Fruit fly (Drosophila melanogaster): ENCODE data around the gene yellow-e.
A peak's percentile ranks its signal among the peaks of the same experiment; 100 is the strongest.

The yellow-e gene

DNA sequence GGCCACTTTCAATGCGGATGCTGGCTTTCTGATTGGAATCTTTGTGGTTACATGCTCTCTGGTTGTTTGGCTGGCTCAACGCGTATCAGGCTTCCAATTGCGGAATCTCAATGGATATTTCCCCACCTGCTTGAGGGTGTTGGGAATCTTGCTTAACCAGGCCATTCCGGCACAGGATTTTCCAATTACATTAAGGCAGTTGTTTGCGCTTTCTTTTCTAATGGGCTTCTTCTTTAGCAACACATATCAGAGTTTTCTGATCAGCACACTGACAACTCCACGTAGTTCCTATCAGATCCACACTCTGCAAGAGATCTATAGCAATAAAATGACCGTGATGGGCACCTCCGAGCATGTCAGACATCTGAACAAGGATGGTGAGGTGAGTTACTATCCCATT, 7.1 kb upstream of the yellow-e start:
- no peak for TF ChIP-seq sage (GFP tag; optimal IDR thresholded peaks at IDR 0.05)
- no peak for TF ChIP-seq CrebA (GFP tag; optimal IDR thresholded peaks at IDR 0.05; ENCODE audit: borderline replicate concordance)
- no peak for TF ChIP-seq Jra (GFP tag; optimal IDR thresholded peaks at IDR 0.05)
- no peak for TF ChIP-seq HLH106 (tag; optimal IDR thresholded peaks at IDR 0.05)
- TF ChIP-seq CG9705 (GFP tag; optimal IDR thresholded peaks at IDR 0.05), result no peak
- no peak for TF ChIP-seq Hr83 (GFP tag; optimal IDR thresholded peaks at IDR 0.05; ENCODE audit: poor library complexity, severe bottlenecking)
- TF ChIP-seq ey (GFP tag; optimal IDR thresholded peaks at IDR 0.05), result no peak
- no peak for TF ChIP-seq fru (GFP tag; optimal IDR thresholded peaks at IDR 0.05)
- TF ChIP-seq Sp1 (GFP tag; optimal IDR thresholded peaks at IDR 0.05), result no peak
- no peak for TF ChIP-seq foxo (GFP tag; optimal IDR thresholded peaks at IDR 0.05)
- no peak for TF ChIP-seq tai (GFP tag; optimal IDR thresholded peaks at IDR 0.05)
- TF ChIP-seq Abd-B (GFP tag; optimal IDR thresholded peaks at IDR 0.05), result no peak
- TF ChIP-seq sv (GFP tag; optimal IDR thresholded peaks at IDR 0.05), result no peak
- TF ChIP-seq Hnf4 (GFP tag; optimal IDR thresholded peaks at IDR 0.05), result no peak

- TF ChIP-seq Dfd (GFP tag; optimal IDR thresholded peaks at IDR 0.05), result no peak
Measured at dm6 chr3R:13419979-13420378, 4.9 kb upstream of the yellow-e start, which contains the start of gene Ir87a. Gene Ir87a (plus strand): TSS chr3R:13420279.

- no peak for TF ChIP-seq rgr (GFP tag; optimal IDR thresholded peaks at IDR 0.05)
- TF ChIP-seq CG32264 (GFP tag; optimal IDR thresholded peaks at IDR 0.05), result no peak
- no peak for TF ChIP-seq Abd-B (GFP tag; optimal IDR thresholded peaks at IDR 0.05)
Measured at dm6 chr3R:13417067-13417595, 2.0 kb upstream of the yellow-e start.

dm6 chr3R:13412704-13413103, 2.4 kb downstream of the yellow-e start:
- TF ChIP-seq CG9705 (GFP tag; optimal IDR thresholded peaks at IDR 0.05), result no peak
- no peak for TF ChIP-seq GATAd (GFP tag; optimal IDR thresholded peaks at IDR 0.05)
- TF ChIP-seq CrebA (GFP tag; optimal IDR thresholded peaks at IDR 0.05; ENCODE audit: borderline replicate concordance), result no peak
- TF ChIP-seq pan (optimal IDR thresholded peaks at IDR 0.05), result no peak
- no peak for TF ChIP-seq jim (GFP tag; optimal IDR thresholded peaks at IDR 0.05)
- no peak for TF ChIP-seq CG32264 (GFP tag; optimal IDR thresholded peaks at IDR 0.05)
- no peak for TF ChIP-seq br (GFP tag; optimal IDR thresholded peaks at IDR 0.05)
- no peak for TF ChIP-seq Dfd (GFP tag; optimal IDR thresholded peaks at IDR 0.05)
- TF ChIP-seq psq (GFP tag; optimal IDR thresholded peaks at IDR 0.05), result no peak

- TF ChIP-seq rgr (GFP tag; optimal IDR thresholded peaks at IDR 0.05), result no peak
- TF ChIP-seq br (GFP tag; optimal IDR thresholded peaks at IDR 0.05), result no peak
- no peak for TF ChIP-seq Jra (GFP tag; optimal IDR thresholded peaks at IDR 0.05)
- TF ChIP-seq dmrt93B (GFP tag; optimal IDR thresholded peaks at IDR 0.05), result no peak
- TF ChIP-seq jim (GFP tag; optimal IDR thresholded peaks at IDR 0.05), result no peak
- no peak for TF ChIP-seq Dif (GFP tag; optimal IDR thresholded peaks at IDR 0.05; ENCODE audit: partially characterized antibody)
- TF ChIP-seq tai (GFP tag; optimal IDR thresholded peaks at IDR 0.05), result no peak
- TF ChIP-seq Myc (optimal IDR thresholded peaks at IDR 0.05), result no peak
- TF ChIP-seq Hr83 (GFP tag; optimal IDR thresholded peaks at IDR 0.05; ENCODE audit: poor library complexity, severe bottlenecking), result no peak
- no peak for TF ChIP-seq N (GFP tag; optimal IDR thresholded peaks at IDR 0.05)
- no peak for TF ChIP-seq Hr78 (GFP tag; optimal IDR thresholded peaks at IDR 0.05)
- TF ChIP-seq foxo (GFP tag; optimal IDR thresholded peaks at IDR 0.05), result no peak
- TF ChIP-seq Abd-B (GFP tag; optimal IDR thresholded peaks at IDR 0.05), result no peak
- TF ChIP-seq HLH106 (tag; optimal IDR thresholded peaks at IDR 0.05), result no peak
- no peak for TF ChIP-seq fru (GFP tag; optimal IDR thresholded peaks at IDR 0.05)
- no peak for TF ChIP-seq Vsx2 (GFP tag; optimal IDR thresholded peaks at IDR 0.05; ENCODE audit: partially characterized antibody)
- TF ChIP-seq pan (optimal IDR thresholded peaks at IDR 0.05), result no peak
- TF ChIP-seq ey (GFP tag; optimal IDR thresholded peaks at IDR 0.05), result no peak
- TF ChIP-seq sv (GFP tag; optimal IDR thresholded peaks at IDR 0.05), result no peak
- no peak for TF ChIP-seq sage (GFP tag; optimal IDR thresholded peaks at IDR 0.05)
Measured at dm6 chr3R:13406898-13407297, 8.2 kb downstream of the yellow-e start, which contains the start of gene yellow-e2. Gene yellow-e2 (minus strand): TSS chr3R:13406998.

- TF ChIP-seq h (GFP tag; optimal IDR thresholded peaks at IDR 0.05), result peak; percentile 6
- no peak for TF ChIP-seq OdsH (GFP tag; optimal IDR thresholded peaks at IDR 0.05)
Measured at dm6 chr3R:13404841-13405441, 10.1 kb downstream of the yellow-e start, which contains the start of gene yellow-e3. Gene yellow-e3 (minus strand): TSS chr3R:13404870.

Measured in whole organism, wandering third instar larva.